Fruit fly (Drosophila melanogaster) whole organism, wandering third instar larva: ENCODE measurements around the gene Npc2a.
A peak's percentile ranks its signal among the peaks of the same experiment; 100 is the strongest.

Experiments
- GATAd ChIP-seq: sonication (Bioruptor generic); optimal IDR thresholded peaks from 2 replicates; lab custom pipeline; 2016; ENCODE audit warnings: missing biosample characterization, missing genetic modification characterization
- Vsx2 ChIP-seq: fragments of 200-300, 225-300 bp; sonication (Bioruptor generic); optimal IDR thresholded peaks from 2 replicates; lab custom pipeline; 2018; ENCODE audit warnings: missing biosample characterization, missing genetic modification characterization; ENCODE audit not compliant: partially characterized antibody
- psq ChIP-seq: fragments of 200-800 bp; sonication (Bioruptor generic); optimal IDR thresholded peaks from 3 replicates; lab custom pipeline; 2017; ENCODE audit warnings: missing biosample characterization, mild to moderate bottlenecking, missing genetic modification characterization, moderate library complexity
- rgr ChIP-seq: fragments of 200-800 bp; sonication (Bioruptor generic); optimal IDR thresholded peaks from 3 replicates; lab custom pipeline; 2016; ENCODE audit warnings: missing biosample characterization, mild to moderate bottlenecking, missing genetic modification characterization
- tai ChIP-seq: sonication (Bioruptor generic); optimal IDR thresholded peaks from 2 replicates; lab custom pipeline; 2016; ENCODE audit warnings: missing biosample characterization, missing genetic modification characterization

DNA sequence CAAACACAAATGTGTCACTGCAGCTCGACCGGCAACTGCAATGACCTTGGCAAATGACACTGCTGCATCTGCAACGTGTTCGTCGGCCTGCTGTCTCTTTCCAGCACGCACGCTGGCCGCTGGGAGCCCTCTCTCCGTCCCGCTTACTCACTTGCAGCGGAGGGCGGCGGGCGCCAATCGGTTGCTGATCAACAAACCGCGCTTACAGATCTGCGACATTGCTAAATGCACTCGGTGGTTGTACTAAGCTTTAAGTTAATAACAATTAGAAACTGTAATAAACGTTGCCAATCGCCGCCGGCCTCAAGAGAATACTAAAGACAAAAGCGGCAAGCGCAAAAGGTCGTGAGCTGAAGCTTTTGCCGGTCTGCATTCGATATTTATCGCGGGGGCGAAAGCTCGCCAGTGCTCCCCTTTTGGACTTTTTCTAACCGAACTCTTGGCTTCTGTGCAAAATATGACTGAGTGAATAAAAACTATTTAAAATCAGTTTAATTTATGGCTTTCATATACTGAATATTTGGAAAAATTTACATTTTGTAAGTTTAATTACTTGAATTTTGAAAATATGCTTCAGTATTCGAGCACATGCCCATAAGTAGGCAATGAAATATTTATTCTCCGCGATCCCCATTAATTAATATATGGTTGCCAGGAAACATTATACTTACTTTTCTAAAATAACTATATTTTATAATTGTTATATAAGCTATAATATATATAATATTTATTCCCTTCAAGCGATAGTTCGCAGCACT, 477 bp upstream of the Npc2a start, which contains the start of gene Got2:
- TF ChIP-seq psq (GFP tag; lab: Kevin White, UChicago) (peak; percentile 26), rgr (no peak), tai (GFP tag; lab: Kevin White, UChicago) (no peak), GATAd (GFP tag; lab: Kevin White, UChicago) (peak; percentile 9), Vsx2 (GFP tag; lab: Kevin White, UChicago) (no peak)
